Worm (Caenorhabditis elegans) whole organism, mixed stage, embryonic: ENCODE measurements around the gene aldo-2.

Experiments used
- M03D4.4 ChIP-seq: sonication (generic microtip); optimal IDR thresholded peaks from 2 replicates; lab custom pipeline; 2017; ENCODE audit warnings: mild to moderate bottlenecking, missing genetic modification characterization, missing compliant biosample characterization
- bed-3 ChIP-seq: fragments of 200-800 bp; sonication (Bioruptor generic); optimal IDR thresholded peaks from 3 replicates; lab custom pipeline; 2018; ENCODE audit warnings: mild to moderate bottlenecking, missing genetic modification characterization, moderate library complexity, missing compliant biosample characterization
- blmp-1 ChIP-seq: fragments of 150-350 bp; optimal IDR thresholded peaks from 2 replicates; lab custom pipeline; 2014; ENCODE audit warnings: missing biosample characterization, missing genetic modification characterization
- ceh-39 ChIP-seq: fragments of 150-350 bp; optimal IDR thresholded peaks from 2 replicates; lab custom pipeline; 2014; ENCODE audit warnings: missing biosample characterization, missing genetic modification characterization
- ceh-43 ChIP-seq: fragments of 200-800 bp; sonication (Bioruptor generic); optimal IDR thresholded peaks from 2 replicates; lab custom pipeline; 2018; ENCODE audit warnings: mild to moderate bottlenecking, missing genetic modification characterization, moderate library complexity, missing compliant biosample characterization
- ceh-83 ChIP-seq: fragments of 200-800 bp; sonication (Bioruptor generic); optimal IDR thresholded peaks from 2 replicates; lab custom pipeline; 2018; ENCODE audit warnings: mild to moderate bottlenecking, missing genetic modification characterization, missing compliant biosample characterization
- ces-1 ChIP-seq: fragments of 150-350 bp; optimal IDR thresholded peaks from 2 replicates; lab custom pipeline; 2014; ENCODE audit warnings: missing biosample characterization, missing genetic modification reagents, missing genetic modification characterization
- cnd-1 ChIP-seq: fragments of 200-800 bp; sonication (Bioruptor generic); optimal IDR thresholded peaks from 2 replicates; lab custom pipeline; 2018; ENCODE audit warnings: mild to moderate bottlenecking, missing genetic modification characterization, missing compliant biosample characterization
- drap-1 ChIP-seq: fragments of 200-800 bp; sonication (Bioruptor generic); optimal IDR thresholded peaks from 3 replicates; lab custom pipeline; 2018; ENCODE audit warnings: mild to moderate bottlenecking, missing genetic modification characterization, missing compliant biosample characterization
- elt-1 ChIP-seq: sonication (generic microtip); optimal IDR thresholded peaks from 2 replicates; lab custom pipeline; 2017; ENCODE audit warnings: missing genetic modification characterization, mild to moderate bottlenecking, missing compliant biosample characterization, antibody characterized with exemption, moderate library complexity, borderline replicate concordance; ENCODE audit not compliant: insufficient read depth
- elt-3 ChIP-seq: fragments of 150-350 bp; optimal IDR thresholded peaks from 2 replicates; lab custom pipeline; 2014; ENCODE audit warnings: missing biosample characterization, missing genetic modification characterization
- lin-13 ChIP-seq: fragments of 150-350 bp; optimal IDR thresholded peaks from 2 replicates; lab custom pipeline; 2014; ENCODE audit warnings: missing biosample characterization, missing genetic modification characterization
- lin-32 ChIP-seq: fragments of 200-800 bp; sonication (Bioruptor generic); optimal IDR thresholded peaks from 2 replicates; lab custom pipeline; 2018; ENCODE audit warnings: mild to moderate bottlenecking, missing genetic modification characterization, missing compliant biosample characterization
- lsy-2 ChIP-seq: fragments of 150-350 bp; optimal IDR thresholded peaks from 2 replicates; lab custom pipeline; 2014; ENCODE audit warnings: missing biosample characterization, missing genetic modification characterization
- mab-5 ChIP-seq: fragments of 150-350 bp; optimal IDR thresholded peaks from 2 replicates; lab custom pipeline; 2014; ENCODE audit warnings: missing biosample characterization, missing genetic modification characterization
- mep-1 ChIP-seq: fragments of 150-350 bp; optimal IDR thresholded peaks from 2 replicates; lab custom pipeline; 2017; ENCODE audit warnings: missing biosample characterization, missing genetic modification reagents, missing genetic modification characterization, inconsistent platforms
- mls-2 ChIP-seq: sonication (generic microtip); optimal IDR thresholded peaks from 2 replicates; lab custom pipeline; 2016; ENCODE audit warnings: mild to moderate bottlenecking, missing genetic modification characterization, moderate library complexity, missing compliant biosample characterization
- nhr-12 ChIP-seq: fragments of 150-350 bp; optimal IDR thresholded peaks from 2 replicates; lab custom pipeline; 2014; ENCODE audit warnings: missing biosample characterization, missing genetic modification characterization
- nhr-2 ChIP-seq: fragments of 150-350 bp; optimal IDR thresholded peaks from 2 replicates; lab custom pipeline; 2014; ENCODE audit warnings: missing biosample characterization, missing genetic modification characterization
- nhr-28 ChIP-seq: fragments of 150-350 bp; optimal IDR thresholded peaks from 2 replicates; lab custom pipeline; 2014; ENCODE audit warnings: missing biosample characterization, missing genetic modification characterization
- nhr-76 ChIP-seq: sonication (generic microtip); optimal IDR thresholded peaks from 2 replicates; lab custom pipeline; 2017; ENCODE audit warnings: missing biosample characterization, missing genetic modification characterization
- sem-2 ChIP-seq: fragments of 200-800 bp; sonication (Bioruptor generic); optimal IDR thresholded peaks from 2 replicates; lab custom pipeline; 2018; ENCODE audit warnings: mild to moderate bottlenecking, missing genetic modification characterization, missing compliant biosample characterization
- snpc-4 ChIP-seq: fragments of 150-350 bp; optimal IDR thresholded peaks from 2 replicates; lab custom pipeline; 2014; ENCODE audit warnings: missing biosample characterization, missing genetic modification characterization
- sptf-1 ChIP-seq: sonication (generic microtip); optimal IDR thresholded peaks from 2 replicates; lab custom pipeline; 2017; ENCODE audit warnings: mild to moderate bottlenecking, missing genetic modification characterization, moderate library complexity, missing compliant biosample characterization
- tbx-8 ChIP-seq: fragments of 200-800 bp; sonication (Bioruptor generic); optimal IDR thresholded peaks from 2 replicates; lab custom pipeline; 2018; ENCODE audit warnings: mild to moderate bottlenecking, missing genetic modification characterization, moderate library complexity, missing compliant biosample characterization
- unc-120 ChIP-seq: sonication (generic microtip); optimal IDR thresholded peaks from 2 replicates; lab custom pipeline; 2017; ENCODE audit warnings: missing genetic modification characterization, missing compliant biosample characterization; ENCODE audit not compliant: poor library complexity, severe bottlenecking
- unc-39 ChIP-seq: fragments of 150-350 bp; optimal IDR thresholded peaks from 2 replicates; lab custom pipeline; 2014; ENCODE audit warnings: missing biosample characterization, missing genetic modification characterization
- unc-62 ChIP-seq: fragments of 150-350 bp; optimal IDR thresholded peaks from 2 replicates; lab custom pipeline; 2014; ENCODE audit warnings: missing biosample characterization, missing genetic modification reagents, missing genetic modification characterization
- ztf-11 ChIP-seq: fragments of 150-350 bp; optimal IDR thresholded peaks from 2 replicates; lab custom pipeline; 2014; ENCODE audit warnings: missing biosample characterization, missing genetic modification characterization

aldo-2 gene

ce11 chrIII:5879291-5879968, 3.0 kb upstream of the aldo-2 start, which contains the start of gene hpo-10:
TSS of gene hpo-10 (plus strand) at chrIII:5879489.
- no peak for TF ChIP-seq unc-39 (tag; lab: Kevin White, UChicago)
- TF ChIP-seq sptf-1 (tag; lab: Kevin White, UChicago) = no peak
- TF ChIP-seq lin-32 = no peak
- no peak for TF ChIP-seq tbx-8
- TF ChIP-seq unc-62 (GFP tag; lab: Kevin White, UChicago) = no peak
- no peak for TF ChIP-seq blmp-1
- no peak for TF ChIP-seq nhr-76 (tag; lab: Kevin White, UChicago)
- TF ChIP-seq elt-1 = no peak
- peak; percentile 31 for TF ChIP-seq ces-1 (GFP tag; lab: Kevin White, UChicago)
- no peak for TF ChIP-seq mls-2 (tag; lab: Kevin White, UChicago)
- no peak for TF ChIP-seq ztf-11 (tag; lab: Kevin White, UChicago)
- no peak for TF ChIP-seq mep-1 (tag; lab: Kevin White, UChicago)
- TF ChIP-seq ceh-39 = peak; percentile 52

ce11 chrIII:5878215-5878614, 1.8 kb upstream of the aldo-2 start, which contains the start of the genes mig-21 and F01F1.2:
TSS of gene mig-21 (minus strand) at chrIII:5878380.
TSS of gene F01F1.2 (plus strand) at chrIII:5878554.
- peak; percentile 62 for TF ChIP-seq lsy-2 (tag; lab: Kevin White, UChicago)
- TF ChIP-seq lin-13 = no peak
- no peak for TF ChIP-seq nhr-76 (tag; lab: Kevin White, UChicago)
- TF ChIP-seq ces-1 (GFP tag; lab: Kevin White, UChicago) = no peak

ce11 chrIII:5876867-5877641, 629 bp upstream of the aldo-2 start:
- TF ChIP-seq ceh-83 (GFP tag; lab: Kevin White, UChicago) (no peak), unc-39 (tag; lab: Kevin White, UChicago) (no peak), ceh-43 (no peak), nhr-12 (tag; lab: Kevin White, UChicago) (no peak), snpc-4 (no peak), sem-2 (GFP tag; lab: Kevin White, UChicago) (no peak), nhr-28 (no peak), drap-1 (GFP tag; lab: Kevin White, UChicago) (no peak), bed-3 (GFP tag; lab: Kevin White, UChicago) (no peak), cnd-1 (tag; lab: Kevin White, UChicago) (no peak), M03D4.4 (tag; lab: Kevin White, UChicago) (no peak)

ce11 chrIII:5875705-5876104, 720 bp downstream of the aldo-2 start:
- TF ChIP-seq ceh-43 = no peak
- peak; percentile 35 for TF ChIP-seq elt-1

ce11 chrIII:5875418-5875702, 1.1 kb downstream of the aldo-2 start:
- TF ChIP-seq nhr-76 (tag; lab: Kevin White, UChicago) (no peak), unc-120 (tag; lab: Kevin White, UChicago) (no peak), mab-5 (tag; lab: Kevin White, UChicago) (no peak), nhr-2 (no peak), nhr-12 (tag; lab: Kevin White, UChicago) (no peak), M03D4.4 (tag; lab: Kevin White, UChicago) (no peak), elt-3 (tag; lab: Kevin White, UChicago) (no peak), unc-62 (GFP tag; lab: Kevin White, UChicago) (no peak), ceh-39 (no peak)
